Worm (Caenorhabditis elegans) whole organism, L3 larva: ENCODE results near the gene piki-1.
A peak's percentile ranks its signal among the peaks of the same experiment; 100 is the strongest.

Experiments
- egl-27 ChIP-seq: sonication (generic microtip); optimal IDR thresholded peaks from 4 replicates; lab custom pipeline; 2017; ENCODE audit warnings: missing biosample characterization, missing genetic modification reagents, missing genetic modification characterization
- fkh-10 ChIP-seq: sonication (generic microtip); optimal IDR thresholded peaks from 2 replicates; lab custom pipeline; 2017; ENCODE audit warnings: missing biosample characterization, missing genetic modification reagents, missing genetic modification characterization

DNA sequence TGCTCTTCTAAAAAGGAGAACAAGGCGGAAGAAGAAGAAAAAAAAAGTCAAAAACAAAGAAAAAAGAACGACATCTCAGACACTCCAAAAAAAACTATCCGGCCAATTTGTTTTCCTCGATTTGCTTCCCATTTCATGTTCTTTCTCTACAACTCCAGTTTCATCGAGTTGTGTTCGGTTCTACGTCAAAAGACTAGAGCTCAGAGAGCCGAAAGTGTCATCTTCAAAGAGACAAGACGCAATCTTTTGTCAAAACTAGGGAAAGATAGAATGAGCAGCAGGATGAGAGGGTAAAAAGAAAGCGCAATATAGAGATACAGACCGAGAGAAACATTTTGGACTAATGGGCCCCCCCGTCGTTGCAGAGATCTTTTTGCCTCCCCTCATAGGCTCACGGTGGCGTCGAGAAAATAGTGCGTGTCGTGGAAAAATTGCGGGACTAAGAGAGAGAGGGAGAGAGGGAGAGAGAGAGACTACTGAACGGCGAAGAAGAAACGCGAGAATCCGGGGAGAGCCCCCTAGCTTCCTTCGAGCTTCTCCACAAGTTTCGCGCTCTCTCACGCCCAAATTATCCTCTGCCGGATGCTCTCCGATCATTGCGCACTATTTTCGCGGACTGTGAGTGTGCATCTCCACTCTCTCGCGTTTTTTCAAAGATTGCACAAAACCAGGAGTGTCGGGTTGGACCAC, 57.1 kb downstream of the piki-1 start:
- TF ChIP-seq fkh-10 (GFP tag; lab: Kevin White, UChicago) (peak; percentile 63), egl-27 (no peak)
